Fruit fly (Drosophila melanogaster) whole organism, embryonic: ENCODE data around the gene rho-4.

Source experiments
- Antp ChIP-seq: fragments of 200-800 bp; sonication (Bioruptor generic); optimal IDR thresholded peaks from 3 replicates; lab custom pipeline; 2016; ENCODE audit warnings: missing biosample characterization, missing genetic modification characterization
- Blimp-1 ChIP-seq: fragments of 200-800 bp; sonication (Bioruptor generic); optimal IDR thresholded peaks from 3 replicates; lab custom pipeline; 2018; ENCODE audit warnings: missing biosample characterization, missing genetic modification characterization, mild to moderate bottlenecking, moderate library complexity, missing genetic modification reagents
- Bteb2 ChIP-seq: fragments of 200-800 bp; sonication (Bioruptor generic); optimal IDR thresholded peaks from 2 replicates; lab custom pipeline; 2016; ENCODE audit warnings: missing biosample characterization, missing genetic modification characterization
- CG12769 ChIP-seq: fragments of 200-800 bp; sonication (Bioruptor generic); optimal IDR thresholded peaks from 2 replicates; lab custom pipeline; 2019; ENCODE audit warnings: missing biosample characterization, mild to moderate bottlenecking, missing genetic modification characterization, moderate library complexity
- CG14441 ChIP-seq: fragments of 200-800 bp; sonication (Bioruptor generic); IDR thresholded peaks from 2 replicates; pipeline ENCODE4 v1.3.6; 2022; ENCODE audit warnings: missing biosample characterization, missing genetic modification characterization
- CG15479 ChIP-seq: fragments of 200-800 bp; sonication (Bioruptor generic); optimal IDR thresholded peaks from 3 replicates; lab custom pipeline; 2019; ENCODE audit warnings: missing biosample characterization, mild to moderate bottlenecking, missing genetic modification characterization, moderate library complexity
- CG2120 ChIP-seq: fragments of 200-800 bp; sonication (Bioruptor generic); optimal IDR thresholded peaks from 3 replicates; lab custom pipeline; 2016; ENCODE audit warnings: missing biosample characterization, missing genetic modification characterization
- CG31441 ChIP-seq: fragments of 200-800 bp; sonication (Bioruptor generic); IDR thresholded peaks from 2 replicates; pipeline ENCODE4 v1.3.6; 2022; ENCODE audit warnings: missing biosample characterization, missing genetic modification characterization
- CG32767 ChIP-seq: fragments of 200-800 bp; sonication (Bioruptor generic); IDR thresholded peaks from 2 replicates; pipeline ENCODE4 v1.3.6; 2022; ENCODE audit warnings: missing biosample characterization, missing genetic modification characterization
- CG42726 ChIP-seq: fragments of 200-800 bp; sonication (Bioruptor generic); IDR thresholded peaks from 2 replicates; pipeline ENCODE4 v1.3.6; 2022; ENCODE audit warnings: missing biosample characterization, missing genetic modification characterization; ENCODE audit not compliant: partially characterized antibody
- CG4282 ChIP-seq: fragments of 200-800 bp; sonication (Bioruptor generic); optimal IDR thresholded peaks from 2 replicates; lab custom pipeline; 2016; ENCODE audit warnings: missing biosample characterization, missing genetic modification characterization
- CG4854 ChIP-seq: fragments of 200-800 bp; sonication (Bioruptor generic); optimal IDR thresholded peaks from 2 replicates; lab custom pipeline; 2016; ENCODE audit warnings: missing biosample characterization, missing genetic modification characterization, inconsistent platforms
- CG6854 ChIP-seq: fragments of 200-800 bp; sonication (Bioruptor generic); optimal IDR thresholded peaks from 3 replicates; lab custom pipeline; 2017; ENCODE audit warnings: missing biosample characterization, mild to moderate bottlenecking, missing genetic modification characterization
- CG8478 ChIP-seq: fragments of >200 bp; optimal IDR thresholded peaks from 2 replicates; lab custom pipeline; 2018
- CG9437 ChIP-seq: fragments of 200-800 bp; sonication (Bioruptor generic); optimal IDR thresholded peaks from 2 replicates; lab custom pipeline; 2018; ENCODE audit warnings: missing biosample characterization, mild to moderate bottlenecking, missing genetic modification characterization
- CG9876 ChIP-seq: fragments of 200-800 bp; sonication (Bioruptor generic); optimal IDR thresholded peaks from 2 replicates; lab custom pipeline; 2016; ENCODE audit warnings: missing biosample characterization, missing genetic modification characterization
- Camta ChIP-seq: fragments of 200-800 bp; sonication (Bioruptor generic); optimal IDR thresholded peaks from 2 replicates; lab custom pipeline; 2016; ENCODE audit warnings: missing biosample characterization, missing genetic modification characterization
- Chrac-16 ChIP-seq: fragments of 200-800 bp; sonication (Bioruptor generic); optimal IDR thresholded peaks from 3 replicates; lab custom pipeline; 2016; ENCODE audit warnings: missing biosample characterization, missing genetic modification characterization
- CrebB ChIP-seq: fragments of 200-800 bp; sonication (Bioruptor generic); optimal IDR thresholded peaks from 3 replicates; lab custom pipeline; 2018; ENCODE audit warnings: missing biosample characterization, mild to moderate bottlenecking, missing genetic modification characterization
- Dek ChIP-seq: fragments of 200-800 bp; sonication (Bioruptor generic); optimal IDR thresholded peaks from 3 replicates; lab custom pipeline; 2019; ENCODE audit warnings: missing biosample characterization, mild to moderate bottlenecking, missing genetic modification characterization, moderate library complexity
- Doc3 ChIP-seq: fragments of 200-800 bp; sonication (Bioruptor generic); IDR thresholded peaks from 3 replicates; pipeline ENCODE4 v1.3.6; 2022; ENCODE audit warnings: missing biosample characterization, missing genetic modification characterization; ENCODE audit not compliant: partially characterized antibody
- Dref ChIP-seq: fragments of 200-800 bp; sonication (Bioruptor generic); IDR thresholded peaks from 2 replicates; pipeline ENCODE4 v1.3.6; 2022; ENCODE audit warnings: missing biosample characterization, missing genetic modification characterization
- MBD-R2 ChIP-seq: fragments of 200-800 bp; sonication (Bioruptor generic); IDR thresholded peaks from 2 replicates; pipeline ENCODE4 v1.3.6; 2022; ENCODE audit warnings: missing biosample characterization, missing genetic modification characterization
- Mes4 ChIP-seq: fragments of 200-800 bp; sonication (Bioruptor generic); optimal IDR thresholded peaks from 2 replicates; lab custom pipeline; 2016; ENCODE audit warnings: missing biosample characterization, missing genetic modification characterization
- Opbp ChIP-seq: fragments of 200-800 bp; sonication (Bioruptor generic); IDR thresholded peaks from 3 replicates; pipeline ENCODE4 v1.3.6; 2022; ENCODE audit warnings: missing biosample characterization, missing genetic modification characterization; ENCODE audit not compliant: partially characterized antibody
- Poxn ChIP-seq: fragments of 200-800 bp; sonication (Bioruptor generic); IDR thresholded peaks from 2 replicates; pipeline ENCODE4 v1.3.6; 2022; ENCODE audit warnings: missing biosample characterization, missing genetic modification characterization
- Sox102F ChIP-seq: fragments of 200-800 bp; sonication (Bioruptor generic); optimal IDR thresholded peaks from 2 replicates; lab custom pipeline; 2018; ENCODE audit warnings: missing biosample characterization, mild to moderate bottlenecking, missing genetic modification characterization, moderate library complexity
- Ssrp ChIP-seq: fragments of 200-800 bp; sonication (Bioruptor generic); optimal IDR thresholded peaks from 2 replicates; lab custom pipeline; 2018; ENCODE audit warnings: missing biosample characterization, mild to moderate bottlenecking, missing genetic modification characterization, moderate library complexity
- Taf1 ChIP-seq: fragments of 200-800 bp; sonication (Bioruptor generic); IDR thresholded peaks from 2 replicates; pipeline ENCODE4 v1.3.6; 2022; ENCODE audit warnings: missing biosample characterization, missing genetic modification characterization
- Xrp1 ChIP-seq: fragments of 200-800 bp; sonication (Bioruptor generic); IDR thresholded peaks from 2 replicates; pipeline ENCODE4 v1.3.6; 2022; ENCODE audit warnings: missing biosample characterization, missing genetic modification characterization
- ash1 ChIP-seq: fragments of 200-800 bp; sonication (Bioruptor generic); optimal IDR thresholded peaks from 2 replicates; lab custom pipeline; 2018; ENCODE audit warnings: missing biosample characterization, mild to moderate bottlenecking, missing genetic modification characterization
- az2 ChIP-seq: fragments of 200-800 bp; sonication (Bioruptor generic); optimal IDR thresholded peaks from 3 replicates; lab custom pipeline; 2016; ENCODE audit warnings: missing biosample characterization, missing genetic modification characterization
- bab2 ChIP-seq: fragments of 200-800 bp; sonication (Bioruptor generic); optimal IDR thresholded peaks from 2 replicates; lab custom pipeline; 2016; ENCODE audit warnings: missing biosample characterization, missing genetic modification characterization
- bcd ChIP-seq: fragments of 200-800 bp; sonication (Bioruptor generic); optimal IDR thresholded peaks from 2 replicates; lab custom pipeline; 2017; ENCODE audit warnings: missing biosample characterization, mild to moderate bottlenecking, missing genetic modification characterization
- dysf ChIP-seq: fragments of 200-800 bp; sonication (Bioruptor generic); IDR thresholded peaks from 3 replicates; pipeline ENCODE4 v1.3.6; 2022; ENCODE audit warnings: missing biosample characterization, missing genetic modification characterization
- fd96Cb ChIP-seq: fragments of 200-800 bp; sonication (Bioruptor generic); optimal IDR thresholded peaks from 2 replicates; lab custom pipeline; 2018; ENCODE audit warnings: missing biosample characterization, mild to moderate bottlenecking, missing genetic modification characterization, moderate library complexity
- inv ChIP-seq: fragments of 200-800 bp; sonication (Bioruptor generic); IDR thresholded peaks from 2 replicates; pipeline ENCODE4 v1.3.6; 2022; ENCODE audit warnings: missing biosample characterization, missing genetic modification characterization; ENCODE audit not compliant: partially characterized antibody
- ken ChIP-seq: fragments of 200-800 bp; sonication (Bioruptor generic); IDR thresholded peaks from 3 replicates; pipeline ENCODE4 v1.3.6; 2022; ENCODE audit warnings: missing biosample characterization, missing genetic modification characterization
- klu ChIP-seq: fragments of 200-800 bp; sonication (Bioruptor generic); IDR thresholded peaks from 2 replicates; pipeline ENCODE4 v1.3.6; 2022; ENCODE audit warnings: missing biosample characterization, missing genetic modification characterization
- luna ChIP-seq: fragments of 200-800 bp; sonication (Bioruptor generic); optimal IDR thresholded peaks from 2 replicates; lab custom pipeline; 2016; ENCODE audit warnings: missing biosample characterization, missing genetic modification characterization
- onecut ChIP-seq: fragments of 200-800 bp; sonication (Bioruptor generic); IDR thresholded peaks from 2 replicates; pipeline ENCODE4 v1.3.6; 2022; ENCODE audit warnings: missing biosample characterization, missing genetic modification characterization
- rib ChIP-seq: fragments of 200-800 bp; sonication (Bioruptor generic); IDR thresholded peaks from 2 replicates; pipeline ENCODE4 v1.3.6; 2022; ENCODE audit warnings: missing biosample characterization, missing genetic modification characterization
- row ChIP-seq: fragments of 200-800 bp; sonication (Bioruptor generic); IDR thresholded peaks from 3 replicates; pipeline ENCODE4 v1.3.6; 2022; ENCODE audit warnings: missing biosample characterization, missing genetic modification characterization
- shn ChIP-seq: fragments of 200-800 bp; sonication (Bioruptor generic); optimal IDR thresholded peaks from 3 replicates; lab custom pipeline; 2016; ENCODE audit warnings: missing biosample characterization, missing genetic modification characterization
- sim ChIP-seq: fragments of 200-800 bp; sonication (Bioruptor generic); IDR thresholded peaks from 2 replicates; pipeline ENCODE4 v1.3.6; 2022; ENCODE audit warnings: missing biosample characterization, missing genetic modification characterization
- sqz ChIP-seq: fragments of 200-800 bp; sonication (Bioruptor generic); optimal IDR thresholded peaks from 3 replicates; lab custom pipeline; 2018; ENCODE audit warnings: missing biosample characterization, mild to moderate bottlenecking, missing genetic modification characterization
- stwl ChIP-seq: fragments of 200-800 bp; sonication (Bioruptor generic); optimal IDR thresholded peaks from 3 replicates; lab custom pipeline; 2018; ENCODE audit warnings: missing biosample characterization, mild to moderate bottlenecking, missing genetic modification characterization, moderate library complexity
- twi ChIP-seq: fragments of 200-800 bp; optimal IDR thresholded peaks from 2 replicates; lab custom pipeline; 2019; ENCODE audit warnings: missing biosample characterization, mild to moderate bottlenecking, missing genetic modification characterization, moderate library complexity
- unc-4 ChIP-seq: fragments of 200-800 bp; sonication (Bioruptor generic); IDR thresholded peaks from 2 replicates; pipeline ENCODE4 v1.3.6; 2022; ENCODE audit warnings: missing biosample characterization, missing genetic modification characterization; ENCODE audit not compliant: partially characterized antibody
- zfh1 ChIP-seq: fragments of 200-800 bp; sonication (Bioruptor generic); IDR thresholded peaks from 3 replicates; pipeline ENCODE4 v1.3.6; 2022; ENCODE audit warnings: missing biosample characterization, missing genetic modification characterization

Gene rho-4

dm6 chrX:11580200-11580840 lies 19.3 kb upstream of the rho-4 start, which contains the start of gene nod (continued):
- peak; percentile 75 for TF ChIP-seq Antp (GFP tag; lab: Kevin White, UChicago)
- TF ChIP-seq CG4282 (GFP tag; lab: Kevin White, UChicago), result no peak
- TF ChIP-seq CrebB (tag; lab: Kevin White, UChicago), result peak; percentile 7
- 0 out of 2 replicates have a peak, but pooled peaks have one; percentile 32 for TF ChIP-seq CG42726 (GFP tag; lab: Robert Waterston, UW)
- TF ChIP-seq CG8478 (lab: Kevin White, UChicago), result no peak
- 0 out of 2 replicates have a peak, but pooled peaks have one; percentile 26 for TF ChIP-seq onecut
- TF ChIP-seq unc-4 (GFP tag; lab: Robert Waterston, UW), result peak; percentile 77
- TF ChIP-seq dysf, result peak; percentile 74; the same call in 2 of the 3 replicates
- peak; percentile 50; the same call in 1 of the 2 replicates for TF ChIP-seq inv (GFP tag; lab: Robert Waterston, UW)
- TF ChIP-seq Dek (tag; lab: Kevin White, UChicago), result peak; percentile 26
- peak; percentile 44 for TF ChIP-seq Blimp-1 (GFP tag; lab: Kevin White, UChicago)
- peak; percentile 33 for TF ChIP-seq Bteb2 (GFP tag; lab: Kevin White, UChicago)
- 0 out of 2 replicates have a peak, but pooled peaks have one; percentile 30 for TF ChIP-seq rib
- TF ChIP-seq CG12769, result peak; percentile 73
- TF ChIP-seq CG9437 (GFP tag; lab: Kevin White, UChicago), result peak; percentile 34
- TF ChIP-seq stwl (tag; lab: Kevin White, UChicago), result peak; percentile 66
- peak; percentile 64 for TF ChIP-seq row (GFP tag; lab: Robert Waterston, UW)
- TF ChIP-seq shn (GFP tag; lab: Kevin White, UChicago), result peak; percentile 67
- TF ChIP-seq CG31441 (GFP tag; lab: Robert Waterston, UW), result peak; percentile 53; the same call in 1 of the 2 replicates
- TF ChIP-seq CG6854 (GFP tag; lab: Kevin White, UChicago), result peak; percentile 20
- TF ChIP-seq CG9876 (GFP tag; lab: Kevin White, UChicago), result peak; percentile 3
- peak; percentile 61 for TF ChIP-seq bcd (GFP tag; lab: Kevin White, UChicago)
- peak; percentile 33; the same call in 1 of the 2 replicates for TF ChIP-seq CG32767 (GFP tag; lab: Robert Waterston, UW)
- TF ChIP-seq klu (GFP tag; lab: Robert Waterston, UW), result peak; percentile 34; the same call in 1 of the 2 replicates
- TF ChIP-seq Xrp1, result peak; percentile 48; the same call in 1 of the 2 replicates
- peak; percentile 58; the same call in 2 of the 3 replicates for TF ChIP-seq Doc3 (GFP tag; lab: Robert Waterston, UW)
- TF ChIP-seq MBD-R2, result peak; percentile 85
- TF ChIP-seq CG2120 (GFP tag; lab: Kevin White, UChicago), result peak; percentile 80
- peak; percentile 62 for TF ChIP-seq CG14441
- peak; percentile 43 for TF ChIP-seq Ssrp (tag; lab: Kevin White, UChicago)
- peak; percentile 61 for TF ChIP-seq az2 (GFP tag; lab: Kevin White, UChicago)
- peak; percentile 64 for TF ChIP-seq zfh1 (GFP tag; lab: Robert Waterston, UW)
- peak; percentile 32; the same call in 1 of the 2 replicates for TF ChIP-seq sim
- peak; percentile 57 for TF ChIP-seq Dref
- no peak for TF ChIP-seq ken (GFP tag; lab: Robert Waterston, UW)
- TF ChIP-seq Taf1 (GFP tag; lab: Robert Waterston, UW), result no peak
- TF ChIP-seq ash1 (GFP tag; lab: Kevin White, UChicago), result no peak
- no peak for TF ChIP-seq sqz
- TF ChIP-seq Sox102F, result peak; percentile 58
- peak; percentile 57 for TF ChIP-seq Chrac-16 (GFP tag; lab: Kevin White, UChicago)
- TF ChIP-seq CG15479 (GFP tag; lab: Kevin White, UChicago), result peak; percentile 66
- TF ChIP-seq Mes4 (GFP tag; lab: Kevin White, UChicago), result peak; percentile 56
- TF ChIP-seq Camta (GFP tag; lab: Kevin White, UChicago), result peak; percentile 27
- TF ChIP-seq Opbp, result peak; percentile 59; the same call in 1 of the 3 replicates
- TF ChIP-seq Poxn (GFP tag; lab: Robert Waterston, UW), result no peak
- TF ChIP-seq CG4854 (GFP tag; lab: Kevin White, UChicago), result peak; percentile 44
- TF ChIP-seq twi, result no peak
- TF ChIP-seq bab2 (GFP tag; lab: Kevin White, UChicago), result peak; percentile 65
- TF ChIP-seq luna (GFP tag; lab: Kevin White, UChicago), result peak; percentile 36
- peak; percentile 45 for TF ChIP-seq fd96Cb (tag; lab: Kevin White, UChicago)
